Fruit fly (Drosophila melanogaster) whole organism, embryonic: ENCODE results near the gene CG5762.

ENCODE experiments used
- CG11247 ChIP-seq: fragments of 200-800 bp; sonication (Bioruptor generic); IDR thresholded peaks from 2 replicates; pipeline ENCODE4 v1.3.6; 2022; ENCODE audit warnings: missing biosample characterization, missing genetic modification characterization
- CG11560 ChIP-seq: fragments of 200-800 bp; sonication (Bioruptor generic); IDR thresholded peaks from 3 replicates; pipeline ENCODE4 v1.3.6; 2022; ENCODE audit warnings: missing biosample characterization, missing genetic modification characterization
- CG11723 ChIP-seq: fragments of 200-800 bp; sonication (Bioruptor generic); optimal IDR thresholded peaks from 2 replicates; lab custom pipeline; 2017; ENCODE audit warnings: missing biosample characterization, mild to moderate bottlenecking, missing genetic modification characterization
- CG12155 ChIP-seq: fragments of 200-800 bp; sonication (Bioruptor generic); optimal IDR thresholded peaks from 3 replicates; lab custom pipeline; 2016; ENCODE audit warnings: missing biosample characterization, missing genetic modification characterization
- CG12659 ChIP-seq: fragments of 200-800 bp; sonication (Bioruptor generic); optimal IDR thresholded peaks from 3 replicates; lab custom pipeline; 2017; ENCODE audit warnings: mild to moderate bottlenecking, missing biosample characterization, missing genetic modification reagents, missing genetic modification characterization
- CG15479 ChIP-seq: fragments of 200-800 bp; sonication (Bioruptor generic); optimal IDR thresholded peaks from 3 replicates; lab custom pipeline; 2019; ENCODE audit warnings: missing biosample characterization, mild to moderate bottlenecking, missing genetic modification characterization, moderate library complexity
- CG17186 ChIP-seq: fragments of 200-800 bp; sonication (Bioruptor generic); optimal IDR thresholded peaks from 3 replicates; lab custom pipeline; 2017; ENCODE audit warnings: missing biosample characterization, missing genetic modification reagents, missing genetic modification characterization
- CG17802 ChIP-seq: fragments of 200-800 bp; sonication (Bioruptor generic); optimal IDR thresholded peaks from 2 replicates; lab custom pipeline; 2018; ENCODE audit warnings: missing biosample characterization, mild to moderate bottlenecking, missing genetic modification characterization, moderate library complexity
- CG33557 ChIP-seq: fragments of 200-800 bp; sonication (Bioruptor generic); optimal IDR thresholded peaks from 2 replicates; lab custom pipeline; 2019; ENCODE audit warnings: missing biosample characterization, mild to moderate bottlenecking, missing genetic modification characterization, moderate library complexity
- CG6654 ChIP-seq: fragments of 200-800 bp; sonication (Bioruptor generic); optimal IDR thresholded peaks from 2 replicates; lab custom pipeline; 2017; ENCODE audit warnings: missing biosample characterization, mild to moderate bottlenecking, missing genetic modification characterization
- CG8478 ChIP-seq: fragments of >200 bp; optimal IDR thresholded peaks from 2 replicates; lab custom pipeline; 2018
- CG9797 ChIP-seq: fragments of 200-800 bp; sonication (Bioruptor generic); optimal IDR thresholded peaks from 3 replicates; lab custom pipeline; 2018; ENCODE audit warnings: missing biosample characterization, mild to moderate bottlenecking, missing genetic modification characterization
- CTCF ChIP-seq: fragments of 200-800 bp; sonication (Bioruptor generic); optimal IDR thresholded peaks from 2 replicates; lab custom pipeline; 2017; ENCODE audit warnings: missing biosample characterization, mild to moderate bottlenecking, missing genetic modification characterization, moderate library complexity
- CkIIα-i1 ChIP-seq: fragments of 200-800 bp; sonication (Bioruptor generic); IDR thresholded peaks from 2 replicates; pipeline ENCODE4 v1.3.6; 2022; ENCODE audit warnings: missing biosample characterization, missing genetic modification characterization
- CoRest ChIP-seq: fragments of 200-800 bp; sonication (Bioruptor generic); optimal IDR thresholded peaks from 3 replicates; lab custom pipeline; 2018; ENCODE audit warnings: missing biosample characterization, mild to moderate bottlenecking, missing genetic modification characterization, moderate library complexity
- Dll ChIP-seq: fragments of 200-800 bp; sonication (Bioruptor generic); IDR thresholded peaks from 4 replicates; pipeline ENCODE4 v1.3.6; 2022; ENCODE audit warnings: missing biosample characterization, missing genetic modification characterization; ENCODE audit not compliant: partially characterized antibody
- Ets65A ChIP-seq: fragments of 200-800 bp; sonication (Bioruptor generic); peaks from one replicate; lab custom pipeline; 2016; ENCODE audit warnings: missing biosample characterization, missing genetic modification characterization
- HmgD ChIP-seq: fragments of 200-800 bp; sonication (Bioruptor generic); optimal IDR thresholded peaks from 3 replicates; lab custom pipeline; 2016; ENCODE audit warnings: missing biosample characterization, missing genetic modification characterization
- Hr51 ChIP-seq, 2 experiments: fragments of 200-800 bp; sonication (Bioruptor generic); optimal IDR thresholded peaks; 2 replicates in 1 of 2; 3 replicates in 1 of 2; lab custom pipeline; 2016 to 2018; ENCODE audit warnings: missing biosample characterization in 2 of 2, missing genetic modification characterization in 2 of 2, mild to moderate bottlenecking in 1 of 2, moderate library complexity in 1 of 2
- MBD-R2 ChIP-seq: fragments of 200-800 bp; sonication (Bioruptor generic); IDR thresholded peaks from 2 replicates; pipeline ENCODE4 v1.3.6; 2022; ENCODE audit warnings: missing biosample characterization, missing genetic modification characterization
- Myb ChIP-seq: fragments of 200-800 bp; sonication (Bioruptor generic); optimal IDR thresholded peaks from 2 replicates; lab custom pipeline; 2016; ENCODE audit warnings: missing biosample characterization, missing genetic modification characterization
- NC2β ChIP-seq: fragments of 200-800 bp; sonication (Bioruptor generic); optimal IDR thresholded peaks from 2 replicates; lab custom pipeline; 2016; ENCODE audit warnings: missing biosample characterization, missing genetic modification characterization
- NFAT ChIP-seq: fragments of 200-800 bp; sonication (Bioruptor generic); IDR thresholded peaks from 2 replicates; pipeline ENCODE4 v1.3.6; 2022; ENCODE audit warnings: missing biosample characterization, missing genetic modification characterization
- Nf-YA ChIP-seq: fragments of 200-800 bp; sonication (Bioruptor generic); IDR thresholded peaks from 2 replicates; pipeline ENCODE4 v1.3.6; 2022; ENCODE audit warnings: missing biosample characterization, missing genetic modification characterization
- NfI ChIP-seq: fragments of 200-800 bp; sonication (Bioruptor generic); optimal IDR thresholded peaks from 3 replicates; lab custom pipeline; 2018; ENCODE audit warnings: missing biosample characterization, mild to moderate bottlenecking, missing genetic modification characterization, moderate library complexity
- Rx ChIP-seq: fragments of 200-800 bp; sonication (Bioruptor generic); IDR thresholded peaks from 2 replicates; pipeline ENCODE4 v1.3.6; 2022; ENCODE audit warnings: missing biosample characterization, missing genetic modification characterization
- Scr ChIP-seq: fragments of 200-800 bp; sonication (Bioruptor generic); IDR thresholded peaks from 2 replicates; pipeline ENCODE4 v1.3.6; 2022; ENCODE audit warnings: missing biosample characterization, missing genetic modification characterization; ENCODE audit not compliant: partially characterized antibody
- Sin3A ChIP-seq: fragments of >200 bp; optimal IDR thresholded peaks from 2 replicates; lab custom pipeline; 2018
- Stat92E ChIP-seq, 3 experiments: fragments of >200 bp in 2 of 3; fragments of 200-800 bp in 1 of 3; sonication (Bioruptor generic) in 1 of 3; optimal IDR thresholded peaks; 2 replicates each; lab custom pipeline; 2017 to 2019; ENCODE audit warnings: missing biosample characterization in 3 of 3, missing genetic modification characterization in 3 of 3, mild to moderate bottlenecking in 1 of 3, moderate library complexity in 1 of 3
- Vsx1 ChIP-seq: fragments of 200-800 bp; sonication (Bioruptor generic); optimal IDR thresholded peaks from 2 replicates; lab custom pipeline; 2017; ENCODE audit warnings: missing biosample characterization, mild to moderate bottlenecking, missing genetic modification characterization, missing genetic modification reagents
- al ChIP-seq: fragments of 200-800 bp; sonication (Bioruptor generic); IDR thresholded peaks from 2 replicates; pipeline ENCODE4 v1.3.6; 2022; ENCODE audit warnings: missing biosample characterization, missing genetic modification characterization
- amos ChIP-seq: fragments of 200-800 bp; sonication (Bioruptor generic); IDR thresholded peaks from 2 replicates; pipeline ENCODE4 v1.3.6; 2022; ENCODE audit warnings: missing biosample characterization, missing genetic modification characterization; ENCODE audit not compliant: partially characterized antibody
- br ChIP-seq: fragments of >200 bp; optimal IDR thresholded peaks from 2 replicates; lab custom pipeline; 2017
- eve ChIP-seq, 2 experiments: fragments of >200 bp; optimal IDR thresholded peaks; 2 replicates each; lab custom pipeline; 2017; ENCODE audit warnings: missing biosample characterization in 2 of 2, missing genetic modification characterization in 2 of 2
- ewg ChIP-seq: fragments of 200-800 bp; sonication (Bioruptor generic); optimal IDR thresholded peaks from 3 replicates; lab custom pipeline; 2017; ENCODE audit warnings: mild to moderate bottlenecking, missing biosample characterization, missing genetic modification reagents, missing genetic modification characterization
- exex ChIP-seq: fragments of 200-800 bp; sonication (Bioruptor generic); optimal IDR thresholded peaks from 4 replicates; lab custom pipeline; 2018; ENCODE audit warnings: missing biosample characterization, mild to moderate bottlenecking, missing genetic modification characterization, moderate library complexity
- gfzf ChIP-seq: fragments of 200-800 bp; sonication (Bioruptor generic); optimal IDR thresholded peaks from 2 replicates; lab custom pipeline; 2016; ENCODE audit warnings: missing biosample characterization, mild to moderate bottlenecking, missing genetic modification characterization, moderate library complexity
- jigr1 ChIP-seq: fragments of 200-800 bp; sonication (Bioruptor generic); IDR thresholded peaks from 3 replicates; pipeline ENCODE4 v1.3.6; 2022; ENCODE audit warnings: missing biosample characterization, missing genetic modification characterization
- knrl ChIP-seq: fragments of 200-800 bp; sonication (Bioruptor generic); IDR thresholded peaks from 3 replicates; pipeline ENCODE4 v1.3.6; 2022; ENCODE audit warnings: missing biosample characterization, missing genetic modification characterization; ENCODE audit not compliant: partially characterized antibody
- lov ChIP-seq, 2 experiments: fragments of 200-800 bp in 1 of 2; fragments of >200 bp in 1 of 2; sonication (Bioruptor generic) in 1 of 2; IDR thresholded peaks in 1 of 2; optimal IDR thresholded peaks in 1 of 2; 2 replicates in 1 of 2; 3 replicates in 1 of 2; pipeline versions ENCODE4 v1.3.6 to Lab custom; 2017 to 2022; ENCODE audit warnings: missing biosample characterization in 1 of 2, missing genetic modification characterization in 1 of 2
- nerfin-2 ChIP-seq: fragments of 200-800 bp; sonication (Bioruptor generic); IDR thresholded peaks from 2 replicates; pipeline ENCODE4 v1.3.6; 2022; ENCODE audit warnings: missing biosample characterization, missing genetic modification characterization; ENCODE audit not compliant: partially characterized antibody
- phol ChIP-seq: fragments of 200-800 bp; sonication (Bioruptor generic); optimal IDR thresholded peaks from 3 replicates; lab custom pipeline; 2018; ENCODE audit warnings: missing biosample characterization, mild to moderate bottlenecking, missing genetic modification characterization, moderate library complexity
- seq ChIP-seq: fragments of 200-800 bp; sonication (Bioruptor generic); IDR thresholded peaks from 2 replicates; pipeline ENCODE4 v1.3.6; 2022; ENCODE audit warnings: missing biosample characterization, missing genetic modification characterization
- trem ChIP-seq: fragments of 200-800 bp; optimal IDR thresholded peaks from 3 replicates; lab custom pipeline; 2019; ENCODE audit warnings: missing biosample characterization, mild to moderate bottlenecking, missing genetic modification characterization, moderate library complexity
- yki ChIP-seq: fragments of >200 bp; optimal IDR thresholded peaks from 3 replicates; lab custom pipeline; 2018

CG5762 gene

dm6 chr3R:24367120-24367519 lies 5.6 kb upstream of the CG5762 start, which contains the start of gene CG42811:
Gene CG42811 (minus strand): TSS chr3R:24367220.
- TF ChIP-seq Ets65A (GFP tag; lab: Kevin White, UChicago) (peak; percentile 5), MBD-R2 (GFP tag; lab: Robert Waterston, UW) (no peak)
- TF ChIP-seq, all 482 proteins: peak for 1

dm6 chr3R:24364880-24365604 lies 3.6 kb upstream of the CG5762 start, which contains the start of the genes CG17784 and CG13613:
Gene CG17784 (minus strand): TSS chr3R:24364980.
Gene CG13613 (plus strand): TSS chr3R:24365554.
- no peak for TF ChIP-seq ewg
- no peak for TF ChIP-seq CG6654 (GFP tag; lab: Kevin White, UChicago)
- TF ChIP-seq jigr1 (GFP tag; lab: Robert Waterston, UW) = no peak
- no peak for TF ChIP-seq NC2β (GFP tag; lab: Kevin White, UChicago)
- TF ChIP-seq Vsx1 (GFP tag; lab: Kevin White, UChicago) = no peak
- no peak for TF ChIP-seq Hr51 (GFP tag; optimal IDR thresholded peaks at IDR 0.05; lab: Kevin White, UChicago)
- TF ChIP-seq NfI = no peak
- no peak for TF ChIP-seq amos (GFP tag; lab: Robert Waterston, UW)
- no peak for TF ChIP-seq eve (GFP tag; optimal IDR thresholded peaks at IDR 0.05; lab: Kevin White, UChicago)
- no peak for TF ChIP-seq CG11723 (GFP tag; lab: Kevin White, UChicago)
- no peak for TF ChIP-seq br (lab: Kevin White, UChicago)
- no peak for TF ChIP-seq nerfin-2
- no peak for TF ChIP-seq Nf-YA (GFP tag; lab: Robert Waterston, UW)
- TF ChIP-seq CG33557 (GFP tag; lab: Kevin White, UChicago) = no peak

- TF ChIP-seq CkIIα-i1 = no peak
- no peak for TF ChIP-seq CG12155
- TF ChIP-seq yki (lab: Kevin White, UChicago) = no peak
- no peak for TF ChIP-seq gfzf
- no peak for TF ChIP-seq Rx
- no peak for TF ChIP-seq CG6654 (GFP tag; lab: Kevin White, UChicago)
- no peak for TF ChIP-seq Stat92E (GFP tag; optimal IDR thresholded peaks at IDR 0.05; lab: Kevin White, UChicago)
- no peak for TF ChIP-seq CG11247 (GFP tag; lab: Robert Waterston, UW)
These were observed 1.4 kb upstream of the CG5762 start, which contains the start of gene CG33340 for dm6 chr3R:24362838-24363237. Gene CG33340 (plus strand): TSS chr3R:24363138.

- peak; percentile 97 for TF ChIP-seq Myb (GFP tag; lab: Kevin White, UChicago)
- TF ChIP-seq al (GFP tag; lab: Robert Waterston, UW) = no peak
- peak; percentile 11; the same call in 1 of the 2 replicates for TF ChIP-seq seq (GFP tag; lab: Robert Waterston, UW)
- peak; percentile 28 for TF ChIP-seq CG17186
- peak; percentile 50 for TF ChIP-seq HmgD (GFP tag; lab: Kevin White, UChicago)
- TF ChIP-seq CG15479 = no peak
- peak; percentile 82 for TF ChIP-seq CG9797 (GFP tag; lab: Kevin White, UChicago)
- TF ChIP-seq CG11560 (tag; lab: Robert Waterston, UW) = peak; percentile 54; the same call in 1 of the 3 replicates
- TF ChIP-seq MBD-R2 (GFP tag; lab: Robert Waterston, UW) = peak; percentile 80
- peak; percentile 64 for TF ChIP-seq CoRest (tag; lab: Kevin White, UChicago)
- TF ChIP-seq knrl = peak; percentile 15; the same call in 1 of the 3 replicates
- TF ChIP-seq exex (tag; lab: Kevin White, UChicago) = peak; percentile 6
- TF ChIP-seq lov (optimal IDR thresholded peaks at IDR 0.05; lab: Kevin White, UChicago) = no peak
- TF ChIP-seq lov (GFP tag; IDR thresholded peaks at IDR 0.05; lab: Robert Waterston, UW) = no peak
- TF ChIP-seq Sin3A (lab: Kevin White, UChicago) = peak; percentile 29
- no peak for TF ChIP-seq CG8478 (lab: Kevin White, UChicago)
- TF ChIP-seq phol (tag; lab: Kevin White, UChicago) = peak; percentile 47
- peak; percentile 24; the same call in 1 of the 4 replicates for TF ChIP-seq Dll (GFP tag; lab: Robert Waterston, UW)
- peak; percentile 49 for TF ChIP-seq trem (tag; lab: Kevin White, UChicago)
- peak; percentile 31 for TF ChIP-seq Scr (GFP tag; lab: Robert Waterston, UW)
- TF ChIP-seq NFAT (GFP tag; lab: Robert Waterston, UW) = no peak
- TF ChIP-seq CG17802 = peak; percentile 51
- peak; percentile 39 for TF ChIP-seq CG12659
- TF ChIP-seq CTCF (GFP tag; lab: Kevin White, UChicago) = peak; percentile 62
These were observed 1.5 kb downstream of the CG5762 start, which contains the start of gene CG18528 for dm6 chr3R:24359957-24360356. Gene CG18528 (minus strand): TSS chr3R:24360144.
